Worm (Caenorhabditis elegans) whole organism, midembryonic: ENCODE measurements around the gene F35F11.2.

Experiments
- flt-1 ChIP-seq: fragments of 200-800 bp; sonication (Bioruptor generic); IDR thresholded peaks from 2 replicates; pipeline ENCODE4 v1.3.6; 2022; ENCODE audit warnings: missing genetic modification characterization, missing compliant biosample characterization
- med-1 ChIP-seq: sonication (generic microtip); optimal IDR thresholded peaks from 2 replicates; lab custom pipeline; 2017; ENCODE audit warnings: missing genetic modification characterization, mild to moderate bottlenecking, missing compliant biosample characterization, antibody characterized with exemption, missing genetic modification reagents; ENCODE audit not compliant: insufficient read depth
- ref-1 ChIP-seq: fragments of 200-800 bp; sonication (Bioruptor generic); conservative IDR thresholded peaks from 2 replicates; pipeline ENCODE4 v1.3.6; 2022; ENCODE audit warnings: missing genetic modification reagents, missing genetic modification characterization, missing compliant biosample characterization
- tab-1 ChIP-seq: fragments of 200-800 bp; sonication (Bioruptor generic); IDR thresholded peaks from 2 replicates; pipeline ENCODE4 v1.3.6; 2022; ENCODE audit warnings: missing genetic modification characterization, missing compliant biosample characterization
- ztf-23 ChIP-seq: fragments of 200-800 bp; sonication (Bioruptor generic); IDR thresholded peaks from 2 replicates; pipeline ENCODE4 v1.3.6; 2022; ENCODE audit warnings: missing genetic modification reagents, missing genetic modification characterization, missing compliant biosample characterization
- ztf-29 ChIP-seq: fragments of 200-800 bp; sonication (Bioruptor generic); IDR thresholded peaks from 2 replicates; pipeline ENCODE4 v1.3.6; 2022; ENCODE audit warnings: missing genetic modification reagents, missing genetic modification characterization, missing compliant biosample characterization

ce11 chrIV:4067336-4067735 lies 27.3 kb downstream of the F35F11.2 start:
- TF ChIP-seq flt-1 (GFP tag; lab: Robert Waterston, UW) (no peak), ref-1 (no peak), med-1 (GFP tag; lab: Kevin White, UChicago) (no peak), ztf-29 (GFP tag; lab: Robert Waterston, UW) (no peak), tab-1 (GFP tag; lab: Robert Waterston, UW) (no peak), ztf-23 (GFP tag; lab: Robert Waterston, UW) (no peak)
